Worm (Caenorhabditis elegans) whole organism, early embryonic: ENCODE measurements around the gene T19D12.5.

Experiments
- B0310.2 ChIP-seq: sonication (generic microtip); optimal IDR thresholded peaks from 2 replicates; lab custom pipeline; 2016; ENCODE audit warnings: mild to moderate bottlenecking, missing genetic modification characterization, missing compliant biosample characterization
- F13C5.2 ChIP-seq: sonication (generic microtip); optimal IDR thresholded peaks from 2 replicates; lab custom pipeline; 2017; ENCODE audit warnings: mild to moderate bottlenecking, missing genetic modification characterization, inconsistent platforms, missing compliant biosample characterization
- aly-1 ChIP-seq: sonication (generic microtip); optimal IDR thresholded peaks from 2 replicates; lab custom pipeline; 2016; ENCODE audit warnings: missing genetic modification characterization, missing compliant biosample characterization
- ama-1 ChIP-seq: fragments of 150-350 bp; optimal IDR thresholded peaks from 2 replicates; lab custom pipeline; 2014
- ceh-13 ChIP-seq: fragments of 200-800 bp; sonication (Bioruptor generic); optimal IDR thresholded peaks from 2 replicates; lab custom pipeline; 2018; ENCODE audit warnings: mild to moderate bottlenecking, missing genetic modification characterization, missing compliant biosample characterization
- ceh-36 ChIP-seq: sonication (generic microtip); optimal IDR thresholded peaks from 2 replicates; lab custom pipeline; 2016; ENCODE audit warnings: missing genetic modification characterization, inconsistent platforms, missing compliant biosample characterization
- ets-7 ChIP-seq: sonication (generic microtip); optimal IDR thresholded peaks from 2 replicates; lab custom pipeline; 2016; ENCODE audit warnings: missing genotype, missing genetic modification characterization, missing compliant biosample characterization
- flt-1 ChIP-seq: fragments of 200-800 bp; sonication (Bioruptor generic); IDR thresholded peaks from 2 replicates; pipeline ENCODE4 v1.3.6; 2022; ENCODE audit warnings: missing genetic modification characterization, missing compliant biosample characterization
- hmbx-1 ChIP-seq: sonication (generic microtip); optimal IDR thresholded peaks from 2 replicates; lab custom pipeline; 2016; ENCODE audit warnings: mild to moderate bottlenecking, missing genetic modification characterization, missing compliant biosample characterization
- hmg-4 ChIP-seq: fragments of 200-800 bp; sonication (Bioruptor generic); optimal IDR thresholded peaks from 2 replicates; lab custom pipeline; 2018; ENCODE audit warnings: mild to moderate bottlenecking, missing genetic modification characterization, missing compliant biosample characterization
- hnd-1 ChIP-seq: sonication (generic microtip); optimal IDR thresholded peaks from 2 replicates; lab custom pipeline; 2016; ENCODE audit warnings: missing genetic modification characterization, missing compliant biosample characterization
- pes-1 ChIP-seq: fragments of 200-800 bp; sonication (Bioruptor generic); IDR thresholded peaks from 2 replicates; pipeline ENCODE4 v1.3.6; 2022; ENCODE audit warnings: missing genetic modification reagents, missing genetic modification characterization, missing compliant biosample characterization
- scrt-1 ChIP-seq: fragments of 200-800 bp; sonication (Bioruptor generic); IDR thresholded peaks from 2 replicates; pipeline ENCODE4 v1.3.6; 2022; ENCODE audit warnings: missing genetic modification characterization, missing compliant biosample characterization
- sea-1 ChIP-seq: fragments of 200-800 bp; sonication (Bioruptor generic); conservative IDR thresholded peaks from 2 replicates; pipeline ENCODE4 v1.3.6; 2022; ENCODE audit warnings: missing genetic modification characterization, missing compliant biosample characterization
- tbx-11 ChIP-seq: fragments of 200-800 bp; sonication (Bioruptor generic); IDR thresholded peaks from 2 replicates; pipeline ENCODE4 v1.3.6; 2022; ENCODE audit warnings: missing genetic modification characterization, missing compliant biosample characterization
- tbx-37 ChIP-seq: fragments of 200-800 bp; sonication (Bioruptor generic); conservative IDR thresholded peaks from 2 replicates; pipeline ENCODE4 v1.3.6; 2022; ENCODE audit warnings: missing genetic modification reagents, missing genetic modification characterization, missing compliant biosample characterization
- tra-4 ChIP-seq: sonication (generic microtip); optimal IDR thresholded peaks from 2 replicates; lab custom pipeline; 2017; ENCODE audit warnings: missing genetic modification characterization, missing compliant biosample characterization

Gene T19D12.5

DNA sequence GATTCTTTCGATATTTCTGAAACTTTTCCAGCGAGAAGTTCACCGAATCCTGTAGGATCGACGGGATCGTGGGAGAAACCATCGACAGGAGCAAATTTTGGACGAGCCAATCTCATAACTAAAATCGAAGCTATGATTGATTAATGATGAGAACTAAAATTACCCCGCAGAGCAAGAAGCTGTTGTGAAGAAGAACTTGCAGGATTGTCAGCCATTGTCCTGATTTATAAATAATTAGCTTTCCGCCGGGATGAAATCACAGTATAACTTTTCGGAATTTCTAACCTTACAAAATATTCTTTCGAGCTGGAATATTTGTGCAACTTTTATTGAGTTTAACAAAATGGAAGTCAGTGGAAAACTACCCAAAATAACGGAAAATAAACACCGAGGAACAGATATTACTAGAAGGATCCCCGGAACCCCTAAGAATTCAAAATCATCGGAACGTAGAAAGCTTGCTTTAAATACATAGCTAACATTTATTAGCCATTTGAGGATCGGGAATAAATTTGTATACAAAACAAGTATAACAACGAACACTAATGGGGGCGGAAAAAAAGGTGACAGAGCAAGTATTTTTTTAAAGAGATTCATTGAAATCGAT, 48.7 kb downstream of the T19D12.5 start, which contains the start of gene C56C10.7:
TSS of gene C56C10.7 (minus strand) at position 312 of the 607 bp plus-strand sequence.
- TF ChIP-seq pes-1 (GFP tag; lab: Robert Waterston, UW) (no peak), ets-7 (tag; lab: Kevin White, UChicago) (no peak), scrt-1 (no peak), ama-1 (no peak), tbx-37 (GFP tag; lab: Robert Waterston, UW) (no peak), ceh-13 (no peak), B0310.2 (tag; lab: Kevin White, UChicago) (no peak), tbx-11 (GFP tag; lab: Robert Waterston, UW) (no peak), tra-4 (tag; lab: Kevin White, UChicago) (no peak), ceh-36 (no peak), aly-1 (tag; lab: Kevin White, UChicago) (no peak), F13C5.2 (no peak), hmbx-1 (tag; lab: Kevin White, UChicago) (no peak), hmg-4 (no peak), sea-1 (no peak), flt-1 (GFP tag; lab: Robert Waterston, UW) (no peak), hnd-1 (tag; lab: Kevin White, UChicago) (no peak)
